Worm (Caenorhabditis elegans): ENCODE results near the gene F33C8.2.
A peak's percentile ranks its signal among the peaks of the same experiment; 100 is the strongest.

The F33C8.2 gene

DNA sequence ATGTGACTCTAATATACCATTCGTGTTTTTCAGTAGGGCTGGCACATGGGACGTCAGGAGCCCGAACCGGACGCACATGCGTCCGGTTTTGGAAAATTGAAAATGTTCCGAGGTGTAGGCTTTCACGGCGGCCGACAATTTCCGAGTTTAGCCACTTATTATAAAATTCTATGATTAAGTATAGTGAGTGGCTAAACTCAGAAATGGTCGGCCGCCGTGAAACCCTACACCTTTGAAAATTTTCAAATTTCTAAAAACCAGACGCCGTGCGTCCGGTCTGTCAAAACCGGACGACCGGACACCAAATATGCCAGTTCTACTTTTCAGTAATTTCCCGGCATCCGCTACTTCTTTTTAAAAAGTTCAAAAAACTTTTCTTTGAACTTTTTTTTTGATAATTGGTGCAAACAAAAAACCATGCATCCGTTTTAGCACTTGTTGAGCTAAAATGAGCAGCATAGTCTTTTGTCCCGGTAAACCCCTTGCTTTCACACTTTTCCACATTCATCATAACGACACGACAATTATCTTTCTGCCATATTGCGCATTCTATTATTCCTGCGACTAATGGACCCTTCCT, 36.5 kb downstream of the F33C8.2 start:
- TF ChIP-seq elt-3 (tag; optimal IDR thresholded peaks at IDR 0.05) (no peak), lin-13 (tag; optimal IDR thresholded peaks at IDR 0.05) (no peak), sptf-1 (tag; optimal IDR thresholded peaks at IDR 0.05) (no peak), mls-2 (tag; optimal IDR thresholded peaks at IDR 0.05) (no peak), sem-2 (GFP tag; optimal IDR thresholded peaks at IDR 0.05) (no peak), snpc-4 (tag; optimal IDR thresholded peaks at IDR 0.05) (no peak)

DNA sequence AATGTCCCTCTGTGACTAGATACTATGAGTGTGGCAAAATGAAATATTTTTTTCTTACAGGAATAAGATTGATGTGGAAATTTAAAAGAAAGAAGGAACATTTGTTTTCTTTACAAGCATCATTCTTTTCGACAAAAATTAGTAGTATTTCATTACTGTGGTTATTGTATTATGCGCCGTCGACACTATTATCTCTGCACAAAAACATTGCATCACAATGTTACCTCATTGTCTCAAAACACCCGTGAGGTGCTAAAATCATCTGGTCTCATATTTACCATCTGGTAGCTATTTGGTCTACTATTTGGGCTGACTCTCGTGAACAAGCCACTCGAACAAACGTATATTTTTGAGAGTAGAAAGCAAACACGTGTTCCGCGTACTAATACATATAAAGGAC, 38.4 kb downstream of the F33C8.2 start:
- TF ChIP-seq lin-32 (GFP tag; optimal IDR thresholded peaks at IDR 0.05) (no peak), zip-8 (tag; optimal IDR thresholded peaks at IDR 0.05) (peak; percentile 59), nhr-2 (tag; optimal IDR thresholded peaks at IDR 0.05) (peak; percentile 53), drap-1 (GFP tag; optimal IDR thresholded peaks at IDR 0.05) (no peak), nhr-237 (tag; optimal IDR thresholded peaks at IDR 0.05) (no peak)

DNA sequence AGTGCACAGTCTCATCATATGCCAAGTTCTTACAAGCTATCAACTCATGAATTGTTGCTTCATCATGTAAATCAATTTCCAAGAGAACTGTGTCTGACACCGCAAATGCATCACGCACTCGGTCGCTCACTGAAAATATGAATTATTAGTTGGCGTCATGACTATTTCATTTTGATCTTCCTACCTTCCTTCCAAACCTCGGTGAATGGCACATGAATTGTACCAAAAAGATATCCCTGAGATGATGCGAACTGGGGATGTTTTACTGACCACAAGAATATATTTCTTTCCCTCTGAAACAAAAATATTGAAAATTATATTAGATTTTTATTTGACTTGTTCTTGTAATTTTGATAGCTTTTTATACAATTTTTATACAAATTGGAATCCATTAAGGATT, 39.0 kb downstream of the F33C8.2 start:
- TF ChIP-seq drap-1 (GFP tag; optimal IDR thresholded peaks at IDR 0.05) (no peak), unc-120 (tag; optimal IDR thresholded peaks at IDR 0.05; ENCODE audit: poor library complexity, severe bottlenecking) (no peak), lsy-2 (tag; optimal IDR thresholded peaks at IDR 0.05) (no peak), mls-2 (tag; optimal IDR thresholded peaks at IDR 0.05) (no peak), mab-5 (tag; optimal IDR thresholded peaks at IDR 0.05) (no peak), nhr-76 (tag; optimal IDR thresholded peaks at IDR 0.05) (no peak), unc-39 (tag; optimal IDR thresholded peaks at IDR 0.05) (no peak), zip-8 (tag; optimal IDR thresholded peaks at IDR 0.05) (no peak), ham-2 (GFP tag; optimal IDR thresholded peaks at IDR 0.05) (no peak), nhr-12 (tag; optimal IDR thresholded peaks at IDR 0.05) (no peak), ceh-83 (GFP tag; optimal IDR thresholded peaks at IDR 0.05) (no peak), sem-2 (GFP tag; optimal IDR thresholded peaks at IDR 0.05) (no peak), mep-1 (tag; optimal IDR thresholded peaks at IDR 0.05) (no peak), nhr-2 (tag; optimal IDR thresholded peaks at IDR 0.05) (no peak), lin-13 (tag; optimal IDR thresholded peaks at IDR 0.05) (no peak), M03D4.4 (tag; optimal IDR thresholded peaks at IDR 0.05) (no peak), elt-3 (tag; optimal IDR thresholded peaks at IDR 0.05) (no peak), ces-1 (GFP tag; optimal IDR thresholded peaks at IDR 0.05) (no peak), ceh-39 (tag; optimal IDR thresholded peaks at IDR 0.05) (no peak), tbx-8 (GFP tag; optimal IDR thresholded peaks at IDR 0.05) (no peak)

DNA sequence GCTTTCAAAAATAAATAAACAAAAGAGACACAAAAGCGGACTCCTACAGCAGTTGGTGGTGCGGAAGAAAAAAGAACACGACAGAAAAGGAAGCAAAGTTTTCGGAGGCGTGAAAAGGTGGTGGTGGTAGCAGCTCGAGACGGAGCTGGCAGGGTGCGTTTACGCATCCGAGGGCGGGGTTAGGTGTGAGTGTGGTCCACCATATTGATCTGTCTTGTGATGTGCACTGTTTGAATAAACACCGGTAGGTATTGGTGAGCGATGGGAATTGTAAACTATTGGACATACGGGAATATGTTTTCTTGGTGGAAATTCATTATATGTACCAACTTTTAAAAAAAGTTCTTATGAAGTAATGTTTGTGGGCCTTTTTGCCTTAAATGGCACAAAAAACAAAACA, 39.8 kb downstream of the F33C8.2 start, which contains the start of gene C05G5.5:
Gene C05G5.5 (minus strand): TSS at position 101 of the 400 bp plus-strand sequence.
- TF ChIP-seq M03D4.4 (tag; optimal IDR thresholded peaks at IDR 0.05) (no peak), tbx-8 (GFP tag; optimal IDR thresholded peaks at IDR 0.05) (no peak), mls-2 (tag; optimal IDR thresholded peaks at IDR 0.05) (peak; percentile 2), blmp-1 (tag; optimal IDR thresholded peaks at IDR 0.05) (no peak)

DNA sequence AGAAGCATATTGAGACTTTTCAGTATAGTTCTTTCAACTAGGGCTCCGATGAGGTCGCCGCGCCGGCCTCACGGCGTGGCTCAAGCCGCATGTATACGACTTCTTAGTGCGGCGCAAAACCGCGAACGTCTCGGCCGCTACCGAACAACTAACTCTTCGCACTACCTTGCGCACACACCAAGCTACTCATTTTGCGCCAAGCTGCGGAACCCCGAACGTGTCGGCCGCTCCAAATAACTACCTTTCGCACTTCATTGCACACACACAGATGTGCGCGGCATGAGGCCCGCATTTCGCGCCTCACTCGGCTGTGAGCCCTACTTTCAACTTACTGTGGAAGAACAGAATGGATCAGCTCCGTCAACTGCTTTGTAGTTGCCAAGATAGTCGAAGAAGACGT, 46.6 kb downstream of the F33C8.2 start:
- no peak for TF ChIP-seq lin-32 (GFP tag; optimal IDR thresholded peaks at IDR 0.05)

DNA sequence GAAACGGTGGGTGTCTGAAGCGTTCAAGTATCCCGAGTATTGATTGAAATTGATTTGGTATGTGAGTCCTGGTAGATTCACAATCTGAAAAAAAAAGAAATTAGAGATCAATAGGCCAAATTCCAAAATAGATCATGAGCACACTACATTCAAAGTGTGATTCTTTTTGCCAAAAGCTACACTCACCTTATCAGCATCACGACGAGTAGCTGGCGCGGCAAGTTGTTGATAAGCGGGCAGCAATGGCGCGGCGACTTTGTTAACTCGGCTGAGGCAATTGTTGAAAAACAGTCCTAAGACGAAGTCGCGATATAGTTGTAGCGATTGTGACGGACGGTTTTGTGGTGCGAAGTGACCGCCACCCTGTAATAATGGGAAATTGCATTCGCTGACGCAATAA, 47.8 kb downstream of the F33C8.2 start:
- no peak for TF ChIP-seq flh-1 (GFP tag; optimal IDR thresholded peaks at IDR 0.05)
- TF ChIP-seq ceh-39 (tag; optimal IDR thresholded peaks at IDR 0.05) = no peak

DNA sequence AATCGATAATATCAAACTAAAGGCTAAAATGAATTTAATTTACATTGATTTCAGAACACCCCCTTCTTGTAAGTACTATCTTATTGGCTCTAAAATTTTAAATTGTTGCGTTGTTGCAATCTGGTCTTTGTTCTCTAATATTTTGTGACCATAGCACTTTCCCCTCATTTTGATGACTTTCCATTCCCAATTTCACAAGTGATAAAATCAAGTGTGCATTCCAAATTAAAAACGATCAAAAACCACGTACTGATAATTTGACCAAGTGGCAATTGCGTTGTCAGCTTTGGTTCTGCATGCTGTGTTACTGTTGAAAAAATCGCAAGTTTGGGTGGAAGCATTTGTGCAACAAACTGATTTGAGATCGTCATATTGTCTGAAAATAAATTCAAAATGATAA, 49.1 kb downstream of the F33C8.2 start:
- TF ChIP-seq ham-2 (GFP tag; optimal IDR thresholded peaks at IDR 0.05) (no peak), unc-39 (tag; optimal IDR thresholded peaks at IDR 0.05) (no peak), hlh-1 (tag; optimal IDR thresholded peaks at IDR 0.05) (no peak), ceh-43 (GFP tag; optimal IDR thresholded peaks at IDR 0.05) (no peak), ceh-39 (tag; optimal IDR thresholded peaks at IDR 0.05) (no peak), tbx-8 (GFP tag; optimal IDR thresholded peaks at IDR 0.05) (no peak), nhr-76 (tag; optimal IDR thresholded peaks at IDR 0.05) (no peak), lin-32 (GFP tag; optimal IDR thresholded peaks at IDR 0.05) (no peak)

All from whole organism, mixed stage, embryonic.